Fruit fly (Drosophila melanogaster) S2 (cell line): ENCODE results near the gene Osi20.

ENCODE experiments used
- CG8478 ChIP-seq: fragments of >200 bp; optimal IDR thresholded peaks from 2 replicates; lab custom pipeline; 2018
- CTCF ChIP-seq, 2 experiments: fragments of >200 bp; optimal IDR thresholded peaks; 2 replicates each; lab custom pipeline; 2018

Osi20 gene

DNA sequence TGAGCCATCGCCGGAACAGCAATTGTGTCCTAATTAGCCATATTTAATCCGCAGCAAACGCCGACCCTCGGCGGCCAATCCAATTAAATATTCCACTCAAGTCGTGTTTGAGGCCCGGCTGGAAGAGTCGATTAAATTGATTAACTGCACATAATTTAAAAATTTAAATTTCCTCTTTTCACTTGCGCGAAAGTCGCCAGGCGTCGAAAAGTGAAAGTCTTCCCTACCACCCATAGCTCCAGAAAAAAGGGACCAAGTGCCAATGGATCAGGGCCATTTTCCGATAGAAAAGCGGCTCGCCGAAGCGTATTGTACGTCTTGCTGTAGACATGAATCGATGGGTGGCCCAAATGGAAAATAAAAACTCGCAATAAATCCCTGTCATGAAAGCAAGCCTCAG is 2.5 kb upstream of the Osi20 start:
- TF ChIP-seq CTCF (optimal IDR thresholded peaks at IDR 0.05; lab: Kevin White, UChicago) (no peak), CG8478 (lab: Kevin White, UChicago) (no peak)

DNA sequence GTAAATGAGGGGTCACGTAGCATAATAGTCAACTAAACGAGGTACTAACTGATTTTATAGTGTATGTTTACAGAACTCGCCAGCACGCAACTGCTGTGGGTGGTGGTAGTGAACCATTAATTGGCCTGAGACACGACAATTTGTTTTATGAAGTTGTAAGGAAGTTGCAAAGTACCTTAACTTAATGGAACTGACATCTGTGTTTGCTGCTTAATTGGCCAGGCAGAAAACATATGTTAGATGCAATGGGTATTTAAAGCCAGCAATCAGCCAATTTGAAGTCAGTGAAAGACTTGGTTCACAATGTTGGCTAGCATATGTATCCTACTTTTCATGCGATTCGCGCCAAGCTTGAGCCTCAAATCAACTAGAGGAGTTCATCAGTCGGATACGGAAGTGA is 1.8 kb downstream of the Osi20 start, which contains the start of gene CG17917:
TSS of gene CG17917 (plus strand) at position 301 of the 400 bp plus-strand sequence.
- TF ChIP-seq CTCF (optimal IDR thresholded peaks at IDR 0.05; lab: Kevin White, UChicago) (no peak), CG8478 (lab: Kevin White, UChicago) (no peak)

DNA sequence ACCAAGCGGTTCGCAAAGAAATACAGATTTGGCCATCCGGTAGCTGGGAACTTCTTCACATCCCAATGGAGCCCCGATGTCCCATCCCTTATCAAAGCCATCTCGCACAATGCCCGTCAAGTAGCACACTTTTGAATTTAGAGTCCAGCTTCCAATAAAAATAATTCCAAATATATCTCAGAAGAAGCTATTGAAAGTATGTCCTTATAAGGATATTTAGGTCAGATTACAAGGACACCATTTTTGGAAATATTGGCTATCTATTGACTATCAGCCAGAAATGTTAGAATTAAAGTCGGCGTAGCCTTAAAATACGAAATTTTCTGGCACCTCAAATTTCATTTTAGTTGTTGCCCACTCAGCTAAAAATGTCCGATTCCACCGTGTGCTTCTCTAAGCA is 2.8 kb downstream of the Osi20 start, which contains the start of gene CG10298:
TSS of gene CG10298 (plus strand) at position 301 of the 400 bp plus-strand sequence.
- TF ChIP-seq CTCF (optimal IDR thresholded peaks at IDR 0.05; lab: Kevin White, UChicago) = no peak
- TF ChIP-seq CG8478 (lab: Kevin White, UChicago) = no peak

DNA sequence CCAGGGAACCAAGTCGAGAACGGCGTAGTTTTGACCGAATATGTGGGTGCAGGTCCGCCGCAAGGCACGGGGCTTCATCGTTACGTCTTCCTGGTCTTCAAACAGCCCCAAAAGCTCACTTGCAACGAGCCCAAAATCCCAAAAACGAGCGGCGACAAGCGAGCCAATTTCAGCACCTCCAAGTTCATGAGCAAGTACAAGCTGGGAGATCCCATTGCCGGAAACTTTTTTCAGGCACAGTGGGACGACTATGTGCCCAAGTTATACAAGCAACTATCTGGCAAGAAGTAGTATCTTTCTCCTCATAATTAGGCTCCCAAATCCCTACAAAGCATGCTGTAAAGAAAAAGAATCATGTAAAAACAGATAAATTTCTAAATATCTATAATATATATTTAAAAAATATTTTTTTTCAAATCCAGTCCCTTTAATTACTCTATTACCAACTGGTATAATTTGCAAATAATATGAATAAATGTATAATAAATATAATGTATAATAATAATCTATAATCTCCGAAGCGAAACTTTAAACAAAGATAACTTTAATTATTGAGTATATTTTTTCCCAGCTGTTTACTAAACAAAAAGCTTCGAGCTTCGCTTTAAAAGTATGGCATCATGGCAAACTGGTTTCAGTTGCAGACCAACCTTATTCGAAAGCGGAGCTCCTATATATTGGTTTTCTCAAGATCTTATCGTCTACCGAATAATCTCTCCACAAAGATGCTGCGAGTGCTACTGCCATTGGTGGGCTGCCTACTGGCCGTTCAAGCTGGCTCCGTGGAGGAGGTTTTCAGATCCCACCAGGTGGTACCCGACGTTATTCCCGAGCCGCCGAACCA is 3.7 kb downstream of the Osi20 start, which contains the start of gene CG17919:
TSS of gene CG17919 (plus strand) at position 634 of the 844 bp plus-strand sequence.
- TF ChIP-seq CG8478 (lab: Kevin White, UChicago) (no peak), CTCF (optimal IDR thresholded peaks at IDR 0.05; lab: Kevin White, UChicago) (no peak)

DNA sequence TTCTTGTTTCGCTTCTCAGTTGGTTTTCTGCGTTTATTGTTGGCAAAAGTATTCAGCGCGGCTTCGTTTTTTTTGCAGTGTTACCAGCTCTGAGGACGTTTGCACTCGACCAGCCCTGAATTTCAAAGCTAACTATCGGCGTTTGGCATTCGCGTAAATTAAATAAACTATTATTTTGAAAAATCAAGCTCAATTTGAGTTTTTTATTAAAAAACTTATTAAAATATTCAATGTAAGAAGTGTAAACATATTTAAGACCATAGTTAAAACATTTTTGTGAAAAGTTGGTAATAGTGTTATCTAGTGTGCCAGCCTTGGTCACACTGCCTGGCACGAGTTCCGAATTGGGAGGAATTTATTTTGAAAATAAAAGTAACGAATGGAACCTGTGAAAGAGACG is 5.9 kb downstream of the Osi20 start, which contains the start of the genes SmD2 and CG18048:
TSS of gene SmD2 (minus strand) at position 98 of the 400 bp plus-strand sequence.
TSS of gene CG18048 (plus strand) at position 298 of the 400 bp plus-strand sequence.
- TF ChIP-seq CTCF (optimal IDR thresholded peaks at IDR 0.05; lab: Kevin White, UChicago) (no peak), CG8478 (lab: Kevin White, UChicago) (no peak)

DNA sequence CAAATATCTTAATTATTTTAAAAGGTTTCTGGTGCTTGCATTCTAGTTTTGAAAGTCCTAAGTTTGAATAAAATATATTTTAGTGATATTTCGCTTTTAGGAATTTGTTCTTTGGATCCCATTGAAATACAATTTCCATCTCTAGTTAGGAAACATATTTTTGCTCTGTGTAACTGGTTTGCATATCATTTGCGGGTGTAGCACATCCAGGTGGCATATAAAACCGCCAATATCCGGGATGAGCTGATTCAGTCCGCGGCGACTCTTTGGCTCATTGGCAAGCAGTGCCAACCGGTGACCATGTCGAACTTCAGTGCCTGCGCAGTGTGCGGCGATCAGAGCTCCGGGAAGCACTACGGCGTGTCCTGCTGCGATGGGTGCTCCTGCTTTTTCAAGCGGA is 9.0 kb downstream of the Osi20 start, which contains the start of gene Hr83:
TSS of gene Hr83 (plus strand) at position 301 of the 400 bp plus-strand sequence.
- no peak for TF ChIP-seq CG8478 (lab: Kevin White, UChicago)
- TF ChIP-seq CTCF (optimal IDR thresholded peaks at IDR 0.05; lab: Kevin White, UChicago) = no peak

DNA sequence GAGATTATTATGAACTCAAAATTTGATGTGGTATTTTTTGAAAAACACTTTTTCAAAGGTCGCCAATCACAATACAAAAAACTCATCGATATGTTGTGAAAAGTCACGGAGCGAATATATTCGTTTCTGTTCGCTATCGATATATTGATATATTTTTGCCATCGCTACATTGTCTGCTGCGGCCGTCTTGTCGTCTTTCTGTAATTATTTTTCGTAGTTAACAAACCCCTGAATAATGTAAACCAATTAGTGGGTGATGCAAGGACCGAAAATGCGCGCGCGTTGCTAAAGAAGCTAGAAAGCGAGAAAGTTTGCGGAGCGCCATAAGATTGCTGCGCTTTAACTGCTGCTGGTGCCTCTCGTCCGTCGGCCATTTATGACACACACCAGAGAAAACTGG is 10.9 kb downstream of the Osi20 start, which contains the start of gene Pak:
TSS of gene Pak (plus strand) at position 142 of the 400 bp plus-strand sequence.
- no peak for TF ChIP-seq CG8478 (lab: Kevin White, UChicago)

DNA sequence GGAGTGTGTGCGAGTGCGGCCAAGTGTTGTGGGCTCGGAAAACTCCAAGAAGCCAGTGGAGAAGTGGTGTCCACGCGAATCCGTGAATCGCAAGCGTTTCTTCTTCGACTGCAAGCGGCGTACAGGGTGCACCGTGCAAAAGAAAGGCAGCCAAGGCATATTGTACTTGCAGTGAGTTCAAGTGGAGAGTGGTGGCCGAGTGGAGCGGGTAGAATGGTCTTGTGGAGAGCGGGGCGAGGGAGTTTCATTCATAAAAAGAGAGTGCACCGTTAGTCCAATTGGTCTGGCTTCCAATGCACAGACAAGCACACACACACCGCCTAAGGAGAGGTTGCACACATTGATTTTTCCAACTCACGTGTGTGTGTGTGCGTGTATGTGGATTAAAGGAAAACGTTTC is 11.3 kb downstream of the Osi20 start:
- TF ChIP-seq CG8478 (lab: Kevin White, UChicago) (no peak), CTCF (optimal IDR thresholded peaks at IDR 0.05; lab: Kevin White, UChicago) (no peak)

DNA sequence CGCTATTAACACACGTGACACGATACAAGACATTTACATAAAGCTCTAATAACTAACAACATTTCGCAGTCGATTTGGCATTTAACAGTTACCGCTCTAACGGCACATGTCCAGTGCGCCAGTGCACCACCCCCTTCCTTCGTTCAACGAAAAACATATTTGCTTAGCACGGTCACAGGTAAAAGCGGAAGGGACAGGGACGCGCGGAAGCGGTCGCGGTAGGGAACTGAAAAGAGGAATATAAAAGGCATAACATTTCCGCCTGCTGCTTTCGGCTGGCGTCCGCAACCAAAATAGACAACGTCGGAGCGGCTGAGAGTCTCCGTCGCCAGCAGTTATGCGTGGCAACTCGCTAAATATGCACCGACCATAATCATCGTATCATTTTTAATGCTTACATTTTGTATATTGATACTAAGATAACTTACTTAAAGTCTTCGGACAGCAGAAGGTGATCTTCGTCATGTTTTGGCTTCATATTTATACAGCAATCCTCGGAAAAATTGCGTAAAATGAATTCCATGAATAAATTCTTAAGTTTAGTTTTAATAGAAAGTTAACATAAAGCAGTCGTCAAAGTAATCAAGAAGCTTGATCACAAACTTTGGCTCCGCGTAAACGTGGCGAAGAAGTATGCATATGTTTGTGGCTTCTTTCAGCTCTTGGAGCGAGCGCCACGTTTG is 11.9 kb downstream of the Osi20 start:
- TF ChIP-seq CTCF (optimal IDR thresholded peaks at IDR 0.05; lab: Kevin White, UChicago) (no peak), CG8478 (lab: Kevin White, UChicago) (no peak)

DNA sequence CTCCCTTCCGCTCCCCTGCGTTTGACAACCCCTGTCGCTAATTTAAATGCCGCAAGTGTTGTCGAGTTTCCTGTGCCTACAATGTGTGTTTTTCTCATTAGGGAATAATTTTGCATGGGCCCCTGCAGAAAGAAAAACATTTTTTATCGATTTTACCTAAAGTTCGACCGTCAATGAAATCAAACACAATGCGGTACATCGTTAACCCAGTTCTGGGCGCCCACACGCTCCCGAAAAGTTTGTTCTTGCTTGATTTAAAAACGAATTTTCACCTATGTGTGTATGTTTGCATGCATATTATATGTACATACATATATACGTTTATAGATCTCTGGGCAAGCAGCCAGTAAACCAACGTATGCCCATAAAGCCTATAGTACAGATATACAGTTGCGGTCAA is 12.5 kb downstream of the Osi20 start:
- TF ChIP-seq CTCF (optimal IDR thresholded peaks at IDR 0.05; lab: Kevin White, UChicago) (no peak), CG8478 (lab: Kevin White, UChicago) (no peak)

DNA sequence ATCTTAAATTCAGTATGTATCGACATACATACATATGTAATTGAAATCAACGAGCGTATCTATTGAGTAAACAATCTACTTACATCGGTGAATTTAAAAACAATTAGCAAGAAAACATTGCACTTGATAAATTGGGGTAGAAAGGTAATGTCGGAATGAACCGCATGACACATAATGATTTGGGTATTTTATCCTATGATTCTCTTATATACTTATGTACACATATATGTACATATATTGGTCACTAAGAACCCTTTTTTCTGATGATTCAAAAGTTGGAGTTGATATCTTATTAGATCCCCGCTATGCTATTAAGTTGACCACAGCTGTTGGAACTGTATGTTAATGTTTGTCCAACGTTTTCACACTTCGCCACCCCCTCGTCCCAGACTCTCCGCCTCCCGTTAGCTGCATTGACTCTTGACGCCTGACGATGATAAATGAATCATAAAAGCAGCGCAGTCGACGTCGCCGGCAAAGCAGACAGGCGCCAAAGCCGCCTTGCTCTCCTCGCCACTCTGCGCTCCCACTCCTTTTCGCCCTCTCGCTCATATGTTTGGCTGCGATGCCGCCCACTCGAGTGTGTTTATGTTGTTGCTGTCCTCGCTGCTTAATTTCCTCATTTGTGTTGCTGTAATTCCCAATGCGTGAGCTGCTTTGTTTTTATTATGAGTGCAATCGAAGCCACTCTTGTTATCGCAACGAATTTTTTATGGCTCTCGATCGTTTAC is 13.2 kb downstream of the Osi20 start:
- TF ChIP-seq CG8478 (lab: Kevin White, UChicago) (no peak), CTCF (optimal IDR thresholded peaks at IDR 0.05; lab: Kevin White, UChicago) (no peak)

DNA sequence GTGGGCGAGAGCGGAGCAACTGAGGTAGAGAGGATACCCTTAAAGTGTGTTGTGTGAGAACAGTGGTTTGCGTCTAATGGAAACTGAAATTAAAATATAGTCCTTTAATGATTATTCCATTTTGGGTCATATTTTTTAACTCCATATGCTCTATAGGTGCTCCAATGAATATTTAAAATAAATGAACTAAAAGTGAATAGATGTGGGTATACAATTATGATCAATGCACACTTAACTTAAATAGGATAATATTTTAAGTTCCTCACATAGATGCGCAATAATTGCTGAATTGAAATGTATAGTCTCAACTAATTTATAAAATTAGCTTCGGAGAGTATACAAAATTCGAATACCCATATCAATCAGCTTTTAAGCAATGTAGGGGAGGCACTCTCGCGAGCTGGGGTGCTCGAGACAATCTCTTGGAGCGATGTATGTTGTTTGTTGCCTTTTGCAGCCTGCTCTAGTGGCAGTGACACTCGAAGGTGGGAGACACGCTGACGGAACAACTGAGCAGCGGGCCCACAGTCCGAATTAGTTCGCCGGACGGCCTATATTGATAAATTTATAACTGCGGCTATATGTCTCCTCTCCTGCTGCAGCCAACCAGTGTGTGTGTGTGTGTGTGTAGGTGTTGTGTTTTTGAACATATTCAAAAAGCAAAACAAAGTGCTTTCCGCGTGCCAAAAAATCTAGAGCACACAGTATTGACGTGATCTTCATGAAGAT is 13.9 kb downstream of the Osi20 start:
- TF ChIP-seq CTCF (optimal IDR thresholded peaks at IDR 0.05; lab: Kevin White, UChicago) (no peak), CG8478 (lab: Kevin White, UChicago) (no peak)

DNA sequence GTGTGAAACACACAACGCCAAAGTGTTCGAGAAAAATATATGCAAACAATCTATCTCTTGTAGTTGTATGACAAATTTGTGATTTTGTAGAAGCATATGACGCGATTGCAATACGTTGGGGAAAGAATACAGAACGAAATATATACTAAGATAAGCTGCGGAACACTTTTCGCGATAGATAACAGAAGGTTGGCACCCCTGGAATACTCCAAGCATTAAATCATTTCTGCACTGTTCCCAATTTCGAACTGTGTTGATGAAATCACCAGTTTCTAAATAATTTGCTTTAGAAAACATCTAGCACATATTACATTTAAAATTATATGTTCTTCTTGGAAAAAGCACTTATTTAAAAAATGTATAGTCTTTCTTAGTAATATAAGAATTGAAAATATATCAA is 14.5 kb downstream of the Osi20 start:
- no peak for TF ChIP-seq CTCF (optimal IDR thresholded peaks at IDR 0.05; lab: Kevin White, UChicago)
- TF ChIP-seq CG8478 (lab: Kevin White, UChicago) = no peak

DNA sequence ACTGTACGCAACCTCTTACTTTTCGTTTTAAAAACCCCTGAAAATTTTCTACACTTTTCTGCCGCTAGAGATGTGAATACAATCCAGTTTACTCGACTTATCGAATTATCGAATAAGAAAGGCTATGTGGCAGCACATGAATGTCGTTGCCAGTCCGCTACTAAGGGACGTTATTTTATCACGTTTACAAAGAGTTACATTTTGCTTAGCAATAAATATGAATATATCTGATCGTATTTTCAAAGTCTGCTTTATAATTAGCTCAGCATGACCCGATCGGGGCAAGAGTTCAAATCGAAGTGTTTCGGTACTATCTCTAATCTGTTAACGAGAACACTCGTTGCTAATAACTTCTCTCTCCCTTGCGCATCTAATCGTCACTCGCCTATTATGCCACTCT is 28.2 kb downstream of the Osi20 start, which contains the start of gene CG42724:
TSS of gene CG42724 (minus strand) at position 189 of the 400 bp plus-strand sequence.
- TF ChIP-seq CTCF (optimal IDR thresholded peaks at IDR 0.05; lab: Kevin White, UChicago) (peak in 1 of 2 experiments; percentile 9), CG8478 (lab: Kevin White, UChicago) (no peak)
